Worm (Caenorhabditis elegans) whole organism, late embryonic: Measurements from ENCODE around the gene copz-1.
"Not testable (repeated sequence)": the region's sequence is repeated elsewhere in the genome, so short reads cannot be mapped to it uniquely, and the experiment has no call there.

Source experiments
- T23F11.4 ChIP-seq: fragments of 200-800 bp; sonication (Bioruptor generic); optimal IDR thresholded peaks from 2 replicates; lab custom pipeline; 2018; ENCODE audit warnings: mild to moderate bottlenecking, missing genetic modification characterization, missing compliant biosample characterization
- ama-1 ChIP-seq: fragments of 150-350 bp; optimal IDR thresholded peaks from 2 replicates; lab custom pipeline; 2014
- ceh-19 ChIP-seq: fragments of 200-800 bp; sonication (Bioruptor generic); optimal IDR thresholded peaks from 2 replicates; lab custom pipeline; 2018; ENCODE audit warnings: mild to moderate bottlenecking, missing genetic modification characterization, missing compliant biosample characterization
- ceh-22 ChIP-seq: sonication (generic microtip); optimal IDR thresholded peaks from 2 replicates; lab custom pipeline; 2017; ENCODE audit warnings: missing biosample characterization, missing genetic modification characterization
- ceh-30 ChIP-seq: fragments of 150-350 bp; optimal IDR thresholded peaks from 2 replicates; lab custom pipeline; 2014; ENCODE audit warnings: missing biosample characterization, missing genetic modification characterization
- dmd-4 ChIP-seq: sonication (generic microtip); optimal IDR thresholded peaks from 2 replicates; lab custom pipeline; 2016; ENCODE audit warnings: borderline replicate concordance, missing genetic modification characterization, missing compliant biosample characterization
- dve-1 ChIP-seq: sonication (generic microtip); optimal IDR thresholded peaks from 2 replicates; lab custom pipeline; 2017; ENCODE audit warnings: antibody characterized with exemption, mild to moderate bottlenecking, missing genetic modification characterization, missing compliant biosample characterization
- elt-2 ChIP-seq: sonication (generic microtip); optimal IDR thresholded peaks from 2 replicates; lab custom pipeline; 2016; ENCODE audit warnings: missing genetic modification reagents, missing genetic modification characterization, missing compliant biosample characterization
- fkh-10 ChIP-seq: fragments of 150-350 bp; optimal IDR thresholded peaks from 2 replicates; lab custom pipeline; 2014; ENCODE audit warnings: missing biosample characterization, missing genetic modification reagents, missing genetic modification characterization
- hlh-6 ChIP-seq: sonication (generic microtip); optimal IDR thresholded peaks from 2 replicates; lab custom pipeline; 2016; ENCODE audit warnings: missing genotype, missing genetic modification characterization, missing compliant biosample characterization
- tbx-2 ChIP-seq: sonication (generic microtip); optimal IDR thresholded peaks from 2 replicates; lab custom pipeline; 2016; ENCODE audit warnings: missing genetic modification characterization, missing compliant biosample characterization

DNA sequence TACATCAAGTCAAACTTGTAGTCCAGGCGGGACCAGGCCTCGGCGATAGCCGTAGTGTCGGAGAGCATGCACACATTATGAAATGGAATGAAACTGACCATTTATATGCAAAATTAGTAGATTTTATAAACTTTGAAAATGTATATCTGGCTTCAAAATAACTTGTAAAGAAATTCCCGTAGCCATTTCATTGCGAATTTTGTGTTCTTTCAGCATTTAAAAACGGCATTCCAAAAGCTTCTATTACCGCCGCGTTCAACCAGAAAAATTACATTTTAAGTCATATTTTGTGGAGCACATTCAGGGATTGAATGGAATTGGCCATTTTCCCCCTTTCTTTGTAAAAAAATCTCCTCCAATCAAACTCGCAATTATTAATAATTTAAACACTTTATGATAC is 50.2 kb downstream of the copz-1 start, which contains the start of gene Y19D2B.1:
- TF ChIP-seq fkh-10 (GFP tag; lab: Kevin White, UChicago); tbx-2 (tag; lab: Kevin White, UChicago); elt-2 (tag; lab: Kevin White, UChicago); hlh-6; T23F11.4 (GFP tag; lab: Kevin White, UChicago); ceh-22; ama-1 (lab: Kevin White, UChicago); dve-1; ceh-30; ceh-19 (GFP tag; lab: Kevin White, UChicago); dmd-4 (tag; lab: Kevin White, UChicago): not testable (repeated sequence)
